Worm (Caenorhabditis elegans): Measurements from ENCODE around the gene mrps-28.

The mrps-28 gene

DNA sequence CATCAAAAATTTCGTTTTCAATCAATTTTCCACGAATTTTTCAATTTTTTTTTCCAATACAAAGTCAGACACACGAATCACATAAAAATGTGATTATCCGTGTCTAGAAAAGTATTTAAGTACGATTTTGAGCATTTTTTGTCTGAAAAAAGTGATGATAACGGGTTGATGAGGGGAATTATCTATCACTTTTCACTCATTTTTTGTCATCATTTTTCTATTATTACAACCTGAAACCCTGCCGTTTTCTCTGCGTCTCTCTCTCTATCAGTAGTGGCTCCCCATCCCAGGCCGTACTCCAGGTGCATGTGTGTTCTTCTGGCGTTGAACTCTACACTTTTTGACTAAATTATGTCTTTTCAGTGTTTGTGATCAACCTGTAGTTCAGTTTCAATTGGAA, 28.3 kb downstream of the mrps-28 start:
- TF ChIP-seq skn-1 (tag; optimal IDR thresholded peaks at IDR 0.05) (peak; percentile 72), elt-2 (tag; optimal IDR thresholded peaks at IDR 0.05) (peak; percentile 65), fkh-4 (tag; optimal IDR thresholded peaks at IDR 0.05; ENCODE audit: borderline replicate concordance) (no peak), mab-9 (GFP tag; IDR thresholded peaks at IDR 0.05) (no peak), zip-4 (GFP tag; optimal IDR thresholded peaks at IDR 0.05) (no peak), efl-1 (optimal IDR thresholded peaks at IDR 0.05) (no peak), efl-1 (GFP tag; optimal IDR thresholded peaks at IDR 0.05 in 1 of 2) (peak in 1 of 2 experiments; percentile 31), lin-35 (GFP tag; optimal IDR thresholded peaks at IDR 0.05) (peak in 1 of 2 experiments; percentile 9), nhr-12 (tag; optimal IDR thresholded peaks at IDR 0.05) (no peak), nhr-11 (tag; optimal IDR thresholded peaks at IDR 0.05) (no peak), efl-3 (GFP tag; optimal IDR thresholded peaks at IDR 0.05) (no peak), aly-2 (tag; optimal IDR thresholded peaks at IDR 0.05) (no peak), grh-1 (GFP tag; IDR thresholded peaks at IDR 0.05) (no peak), nhr-20 (tag; optimal IDR thresholded peaks at IDR 0.05) (no peak), unc-30 (tag; optimal IDR thresholded peaks at IDR 0.05) (no peak), unc-130 (tag; optimal IDR thresholded peaks at IDR 0.05) (no peak), ces-1 (GFP tag; optimal IDR thresholded peaks at IDR 0.05) (no peak)

DNA sequence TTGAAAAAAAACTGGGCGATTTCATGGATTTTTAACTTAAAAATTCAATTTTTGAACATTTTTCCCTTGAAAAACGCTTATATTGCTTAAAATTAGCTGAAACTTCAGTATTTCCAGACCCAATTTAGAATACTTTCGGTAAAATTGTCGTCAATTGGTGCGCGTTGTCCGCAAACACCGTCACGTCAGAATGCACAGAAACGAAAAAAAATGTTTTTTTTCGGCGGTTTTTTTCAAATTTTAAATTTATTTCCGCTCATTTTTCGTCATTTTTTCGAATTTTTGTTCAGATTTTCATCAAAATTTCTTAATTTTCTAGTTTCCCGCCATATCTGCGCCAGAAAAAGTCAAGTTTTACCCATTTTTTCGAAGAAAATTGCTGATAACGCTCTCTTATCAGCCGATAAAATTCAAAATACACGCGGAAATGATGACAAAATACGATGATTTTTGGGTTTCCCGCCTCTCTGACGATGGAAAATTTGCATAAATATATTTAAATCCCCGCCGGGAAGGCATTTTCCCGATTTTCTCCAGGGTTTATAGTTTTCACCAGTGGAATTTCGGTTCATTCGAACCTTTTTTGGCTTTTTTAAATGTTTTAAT, 29.4 kb downstream of the mrps-28 start:
- TF ChIP-seq fos-1 (tag; optimal IDR thresholded peaks at IDR 0.05) (no peak), pqm-1 (tag; optimal IDR thresholded peaks at IDR 0.05) (no peak), dpl-1 (GFP tag; optimal IDR thresholded peaks at IDR 0.05) (peak; percentile 29 to 60 (median 33)), fkh-10 (GFP tag; optimal IDR thresholded peaks at IDR 0.05) (no peak), ces-1 (GFP tag; optimal IDR thresholded peaks at IDR 0.05) (no peak), unc-30 (tag; optimal IDR thresholded peaks at IDR 0.05) (no peak), ama-1 (optimal IDR thresholded peaks at IDR 0.05) (no peak), C04F5.9 (tag; optimal IDR thresholded peaks at IDR 0.05) (no peak), F16B12.6 (tag; optimal IDR thresholded peaks at IDR 0.05) (peak; percentile 64), snpc-4 (tag; optimal IDR thresholded peaks at IDR 0.05) (no peak), fkh-8 (tag; optimal IDR thresholded peaks at IDR 0.05) (no peak), mdl-1 (tag; optimal IDR thresholded peaks at IDR 0.05) (no peak), pax-3 (tag; optimal IDR thresholded peaks at IDR 0.05) (no peak), ztf-11 (tag; optimal IDR thresholded peaks at IDR 0.05) (no peak), Y116A8C.19 (tag; optimal IDR thresholded peaks at IDR 0.05; ENCODE audit: borderline replicate concordance) (no peak), egl-27 (tag; optimal IDR thresholded peaks at IDR 0.05) (no peak), lin-35 (GFP tag; optimal IDR thresholded peaks at IDR 0.05) (peak in 1 of 2 experiments; percentile 25), unc-130 (tag; optimal IDR thresholded peaks at IDR 0.05) (no peak), elt-2 (tag; optimal IDR thresholded peaks at IDR 0.05) (peak; percentile 12), nhr-47 (tag; optimal IDR thresholded peaks at IDR 0.05) (no peak), mep-1 (tag; optimal IDR thresholded peaks at IDR 0.05) (no peak), efl-1 (optimal IDR thresholded peaks at IDR 0.05) (peak; percentile 70 to 81), efl-1 (GFP tag; optimal IDR thresholded peaks at IDR 0.05 in 1 of 2) (peak; percentile 73 to 95), unc-86 (tag; optimal IDR thresholded peaks at IDR 0.05) (no peak), egl-13 (tag; optimal IDR thresholded peaks at IDR 0.05) (no peak), sup-37 (GFP tag; optimal IDR thresholded peaks at IDR 0.05) (no peak)

DNA sequence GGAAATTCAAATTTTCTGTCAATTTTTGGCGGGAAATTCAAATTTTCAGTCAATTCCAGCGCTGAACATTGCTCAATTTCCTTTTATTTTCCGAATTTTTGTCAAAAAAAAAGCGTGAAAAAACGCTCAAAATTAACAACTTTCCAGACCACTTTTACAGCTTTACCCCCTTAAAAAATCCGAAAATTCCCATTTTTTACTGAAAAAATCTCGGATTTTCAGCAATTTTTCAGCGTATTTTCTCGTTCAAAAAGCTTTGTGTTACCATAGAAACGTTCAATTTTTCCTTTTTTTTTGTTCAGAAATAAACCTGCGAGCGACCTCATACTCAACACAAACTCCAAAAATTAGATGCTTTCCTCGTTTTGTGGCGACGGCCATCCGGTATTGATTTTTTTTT, 30.5 kb downstream of the mrps-28 start, which contains the start of gene mrp-7:
TSS of gene mrp-7 (plus strand) at position 301 of the 400 bp plus-strand sequence.
- no peak for TF ChIP-seq elt-2 (tag; optimal IDR thresholded peaks at IDR 0.05)
- no peak for TF ChIP-seq ceh-88 (GFP tag; IDR thresholded peaks at IDR 0.05)
- no peak for TF ChIP-seq nhr-28 (tag; optimal IDR thresholded peaks at IDR 0.05)
- no peak for TF ChIP-seq skn-1 (tag; optimal IDR thresholded peaks at IDR 0.05)
- TF ChIP-seq nhr-11 (tag; optimal IDR thresholded peaks at IDR 0.05): no peak
- no peak for TF ChIP-seq hlh-17 (GFP tag; optimal IDR thresholded peaks at IDR 0.05; ENCODE audit: borderline replicate concordance)
- TF ChIP-seq ztf-4 (tag; optimal IDR thresholded peaks at IDR 0.05): no peak
- TF ChIP-seq aly-2 (tag; optimal IDR thresholded peaks at IDR 0.05): no peak
- TF ChIP-seq blmp-1 (tag; optimal IDR thresholded peaks at IDR 0.05): no peak
- TF ChIP-seq lin-15B (tag; optimal IDR thresholded peaks at IDR 0.05): no peak
